Fruit fly (Drosophila melanogaster) whole organism, prepupa: Measurements from ENCODE around the gene CG12589.

ENCODE experiments used
- Blimp-1 ChIP-seq: fragments of 200-800 bp; sonication (Bioruptor generic); optimal IDR thresholded peaks from 3 replicates; lab custom pipeline; 2017; ENCODE audit warnings: missing biosample characterization, missing genetic modification characterization, mild to moderate bottlenecking, moderate library complexity, missing genetic modification reagents
- CG10631 ChIP-seq: fragments of 200-800 bp; sonication (Bioruptor generic); optimal IDR thresholded peaks from 2 replicates; lab custom pipeline; 2016; ENCODE audit warnings: missing biosample characterization, missing genetic modification characterization
- CG10669 ChIP-seq: fragments of 200-800 bp; sonication (Bioruptor generic); optimal IDR thresholded peaks from 3 replicates; lab custom pipeline; 2018; ENCODE audit warnings: missing biosample characterization, mild to moderate bottlenecking, missing genetic modification characterization, moderate library complexity
- CG11294 ChIP-seq: fragments of 200-800 bp; sonication (Bioruptor generic); IDR thresholded peaks from 2 replicates; pipeline ENCODE4 v1.3.6; 2022; ENCODE audit warnings: missing biosample characterization, missing genetic modification characterization
- CG11762 ChIP-seq: fragments of 200-800 bp; sonication (Bioruptor generic); optimal IDR thresholded peaks from 3 replicates; lab custom pipeline; 2016; ENCODE audit warnings: missing biosample characterization, missing genetic modification characterization; ENCODE audit not compliant: insufficient read depth
- CG16779 ChIP-seq: fragments of 200-800 bp; sonication (Bioruptor generic); optimal IDR thresholded peaks from 3 replicates; lab custom pipeline; 2017; ENCODE audit warnings: missing biosample characterization, mild to moderate bottlenecking, missing genetic modification characterization
- CG31627 ChIP-seq: fragments of 200-800 bp; sonication (Bioruptor generic); optimal IDR thresholded peaks from 3 replicates; lab custom pipeline; 2016; ENCODE audit warnings: missing biosample characterization, missing genetic modification characterization
- CG34406 ChIP-seq: fragments of 200-800 bp; sonication (Bioruptor generic); optimal IDR thresholded peaks from 3 replicates; lab custom pipeline; 2016; ENCODE audit warnings: missing biosample characterization, missing genetic modification characterization
- CG3919 ChIP-seq: fragments of 200-800 bp; sonication (Bioruptor generic); optimal IDR thresholded peaks from 3 replicates; lab custom pipeline; 2016; ENCODE audit warnings: missing biosample characterization, missing genetic modification characterization
- CG4318 ChIP-seq: fragments of 200-800 bp; sonication (Bioruptor generic); optimal IDR thresholded peaks from 3 replicates; lab custom pipeline; 2017; ENCODE audit warnings: missing biosample characterization, mild to moderate bottlenecking, missing genetic modification characterization
- CG6163 ChIP-seq: fragments of 200-800 bp; sonication (Bioruptor generic); IDR thresholded peaks from 3 replicates; pipeline ENCODE4 v1.3.6; 2022; ENCODE audit warnings: missing biosample characterization, missing genetic modification characterization
- CG6792 ChIP-seq: fragments of 200-800 bp; sonication (Bioruptor generic); optimal IDR thresholded peaks from 3 replicates; lab custom pipeline; 2016; ENCODE audit warnings: missing biosample characterization, missing genetic modification characterization
- CG6808 ChIP-seq: fragments of 200-800 bp; sonication (Bioruptor generic); optimal IDR thresholded peaks from 3 replicates; lab custom pipeline; 2017; ENCODE audit warnings: missing biosample characterization, missing genetic modification characterization, mild to moderate bottlenecking, moderate library complexity, missing genetic modification reagents
- CG8119 ChIP-seq: fragments of 200-800 bp; sonication (Bioruptor generic); IDR thresholded peaks from 3 replicates; pipeline ENCODE4 v1.3.6; 2022; ENCODE audit warnings: missing biosample characterization, missing genetic modification characterization
- CG8632 ChIP-seq: fragments of 200-800 bp; sonication (Bioruptor generic); optimal IDR thresholded peaks from 3 replicates; lab custom pipeline; 2016; ENCODE audit warnings: missing biosample characterization, missing genetic modification characterization
- CG9139 ChIP-seq: fragments of 200-800 bp; sonication (Bioruptor generic); optimal IDR thresholded peaks from 3 replicates; lab custom pipeline; 2017; ENCODE audit warnings: missing biosample characterization, mild to moderate bottlenecking, missing genetic modification characterization
- Eip75B ChIP-seq: fragments of 200-800 bp; sonication (Bioruptor generic); optimal IDR thresholded peaks from 3 replicates; lab custom pipeline; 2016; ENCODE audit warnings: missing biosample characterization, missing genetic modification characterization
- Eip78C ChIP-seq: fragments of 200-800 bp; sonication (Bioruptor generic); peaks from one replicate; lab custom pipeline; 2016; ENCODE audit warnings: missing biosample characterization, missing genetic modification characterization
- Ets21C ChIP-seq: fragments of 200-800 bp; sonication (Bioruptor generic); optimal IDR thresholded peaks from 3 replicates; lab custom pipeline; 2016; ENCODE audit warnings: missing biosample characterization, missing genetic modification characterization
- Ets96B ChIP-seq: fragments of 200-800 bp; optimal IDR thresholded peaks from 2 replicates; lab custom pipeline; 2019; ENCODE audit warnings: missing biosample characterization, mild to moderate bottlenecking, missing genetic modification characterization, moderate library complexity
- Gug ChIP-seq: fragments of 200-800 bp; sonication (Bioruptor generic); IDR thresholded peaks from 2 replicates; pipeline ENCODE4 v1.3.6; 2022; ENCODE audit warnings: missing biosample characterization, missing genetic modification characterization
- Hr38 ChIP-seq: sonication (Bioruptor generic); optimal IDR thresholded peaks from 2 replicates; lab custom pipeline; 2016; ENCODE audit warnings: missing biosample characterization, missing genetic modification characterization
- Hr39 ChIP-seq: fragments of 200-800 bp; sonication (Bioruptor generic); optimal IDR thresholded peaks from 2 replicates; lab custom pipeline; 2016; ENCODE audit warnings: missing biosample characterization, missing genetic modification characterization
- Hr4 ChIP-seq: fragments of 200-800 bp; sonication (Bioruptor generic); optimal IDR thresholded peaks from 3 replicates; lab custom pipeline; 2016; ENCODE audit warnings: missing biosample characterization, missing genetic modification characterization
- Lpt ChIP-seq: fragments of 200-800 bp; sonication (Bioruptor generic); optimal IDR thresholded peaks from 3 replicates; lab custom pipeline; 2016; ENCODE audit warnings: missing biosample characterization, missing genetic modification characterization
- Met ChIP-seq: fragments of 200-800 bp; sonication (Bioruptor generic); optimal IDR thresholded peaks from 3 replicates; lab custom pipeline; 2016; ENCODE audit warnings: missing biosample characterization, missing genetic modification characterization
- Sox102F ChIP-seq: fragments of 200-800 bp; sonication (Bioruptor generic); optimal IDR thresholded peaks from 2 replicates; lab custom pipeline; 2016; ENCODE audit warnings: missing biosample characterization, mild to moderate bottlenecking, missing genetic modification characterization
- achi ChIP-seq: fragments of 200-800 bp; sonication (Bioruptor generic); optimal IDR thresholded peaks from 3 replicates; lab custom pipeline; 2016; ENCODE audit warnings: missing biosample characterization, missing genetic modification characterization
- acj6 ChIP-seq: fragments of 200-800 bp; sonication (Bioruptor generic); optimal IDR thresholded peaks from 3 replicates; lab custom pipeline; 2016; ENCODE audit warnings: missing biosample characterization, missing genetic modification characterization
- cyc ChIP-seq: fragments of 200-800 bp; sonication (Bioruptor generic); optimal IDR thresholded peaks from 3 replicates; lab custom pipeline; 2016; ENCODE audit warnings: missing biosample characterization, missing genetic modification characterization
- dac ChIP-seq: fragments of 200-800 bp; sonication (Bioruptor generic); optimal IDR thresholded peaks from 2 replicates; lab custom pipeline; 2017; ENCODE audit warnings: missing biosample characterization, mild to moderate bottlenecking, missing genetic modification characterization
- dsx ChIP-seq: fragments of 200-800 bp; optimal IDR thresholded peaks from 3 replicates; lab custom pipeline; 2019; ENCODE audit warnings: missing biosample characterization, mild to moderate bottlenecking, missing genetic modification characterization, moderate library complexity; ENCODE audit not compliant: poor library complexity, severe bottlenecking
- eg ChIP-seq: fragments of 200-800 bp; sonication (Bioruptor generic); IDR thresholded peaks from 3 replicates; pipeline ENCODE4 v1.3.6; 2022; ENCODE audit warnings: missing biosample characterization, missing genetic modification characterization
- fd59A ChIP-seq: fragments of 200-800 bp; sonication (Bioruptor generic); optimal IDR thresholded peaks from 2 replicates; lab custom pipeline; 2017; ENCODE audit warnings: missing biosample characterization, mild to moderate bottlenecking, missing genetic modification characterization, missing genetic modification reagents
- fd85E ChIP-seq: fragments of 200-800 bp; sonication (Bioruptor generic); optimal IDR thresholded peaks from 3 replicates; lab custom pipeline; 2016; ENCODE audit warnings: missing biosample characterization, missing genetic modification characterization
- lz ChIP-seq: fragments of 200-800 bp; sonication (Bioruptor generic); optimal IDR thresholded peaks from 3 replicates; lab custom pipeline; 2016; ENCODE audit warnings: missing biosample characterization, missing genetic modification characterization
- spab ChIP-seq: fragments of 200-800 bp; sonication (Bioruptor generic); optimal IDR thresholded peaks from 2 replicates; lab custom pipeline; 2017; ENCODE audit warnings: missing biosample characterization, mild to moderate bottlenecking, missing genetic modification characterization, missing genetic modification reagents

The CG12589 gene

DNA sequence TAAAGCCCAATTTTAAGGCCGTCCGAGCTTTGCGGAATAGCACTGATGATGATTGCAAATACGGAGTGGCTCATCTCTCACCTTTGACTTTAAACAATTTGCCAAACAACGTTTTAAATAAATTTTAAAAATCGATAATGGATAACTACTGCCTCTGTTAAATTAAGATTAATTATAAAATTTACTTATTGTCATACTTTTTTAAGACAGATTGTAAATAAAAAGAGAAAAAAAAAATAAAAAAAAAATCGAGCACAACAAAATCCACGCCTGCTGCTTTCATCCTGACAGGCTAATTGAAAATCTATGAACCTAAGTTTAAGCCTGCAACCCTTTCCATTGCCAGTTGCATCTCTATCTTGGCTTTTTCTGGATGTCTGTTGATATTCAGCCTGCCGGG lies at the start of gene CG12589:
Gene CG12589 (minus strand): TSS at position 101 of the 400 bp plus-strand sequence.
- TF ChIP-seq CG31627 (no peak), fd85E (GFP tag; lab: Kevin White, UChicago) (no peak), CG6163 (no peak), CG34406 (GFP tag; lab: Kevin White, UChicago) (no peak), Ets21C (GFP tag; lab: Kevin White, UChicago) (no peak), achi (GFP tag; lab: Kevin White, UChicago) (no peak), Eip78C (GFP tag; lab: Kevin White, UChicago) (no peak), Hr4 (GFP tag; lab: Kevin White, UChicago) (no peak), spab (no peak), Gug (GFP tag; lab: Robert Waterston, UW) (no peak), cyc (GFP tag; lab: Kevin White, UChicago) (no peak), Hr38 (GFP tag; lab: Kevin White, UChicago) (no peak), dac (GFP tag; lab: Kevin White, UChicago) (no peak), CG6808 (GFP tag; lab: Kevin White, UChicago) (no peak), CG11294 (no peak)
- TF ChIP-seq, all 60 proteins: peak for 0

DNA sequence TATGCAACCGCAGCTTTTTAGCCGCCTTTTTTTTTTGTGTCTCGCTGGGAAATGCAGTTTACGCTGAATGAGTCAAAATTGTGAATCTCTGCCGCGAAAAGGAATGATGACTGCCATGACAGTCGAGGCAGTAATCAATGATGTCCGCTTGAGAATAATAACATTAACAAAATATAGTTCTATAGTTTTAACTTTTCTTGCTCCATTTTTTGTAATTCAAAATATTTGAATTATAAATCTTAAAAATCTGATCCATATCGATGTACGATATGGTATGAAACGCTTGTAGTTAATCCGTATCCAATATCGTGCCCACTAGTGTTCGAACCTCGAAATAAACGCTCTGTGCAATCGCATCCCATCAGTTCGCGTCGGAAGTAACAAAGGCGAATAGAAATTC lies 49.0 kb upstream of the CG12589 start:
- peak; percentile 14 for TF ChIP-seq lz (GFP tag; lab: Kevin White, UChicago)
- TF ChIP-seq Ets96B (tag; lab: Kevin White, UChicago), result no peak
- TF ChIP-seq CG3919 (GFP tag; lab: Kevin White, UChicago), result peak; percentile 22
- no peak for TF ChIP-seq CG6792
- peak; percentile 43 for TF ChIP-seq CG34406 (GFP tag; lab: Kevin White, UChicago)
- no peak for TF ChIP-seq CG11762 (GFP tag; lab: Kevin White, UChicago)
- no peak for TF ChIP-seq Sox102F (GFP tag; lab: Kevin White, UChicago)
- TF ChIP-seq Eip78C (GFP tag; lab: Kevin White, UChicago), result peak; percentile 75
- TF ChIP-seq Met (GFP tag; lab: Kevin White, UChicago), result peak; percentile 19
- no peak for TF ChIP-seq Hr39 (GFP tag; lab: Kevin White, UChicago)
- TF ChIP-seq CG31627, result peak; percentile 16
- peak; percentile 12 for TF ChIP-seq CG8632
- TF ChIP-seq Lpt, result no peak
- no peak for TF ChIP-seq CG8119 (GFP tag; lab: Robert Waterston, UW)
- TF ChIP-seq CG10631 (GFP tag; lab: Kevin White, UChicago), result peak; percentile 8
- peak; percentile 23 for TF ChIP-seq achi (GFP tag; lab: Kevin White, UChicago)
- no peak for TF ChIP-seq CG16779 (tag; lab: Kevin White, UChicago)
- TF ChIP-seq Blimp-1 (GFP tag; lab: Kevin White, UChicago), result no peak
- TF ChIP-seq spab, result no peak
- TF ChIP-seq eg (GFP tag; lab: Robert Waterston, UW), result 0 out of 3 replicates have a peak, but pooled peaks have one; percentile 17
- no peak for TF ChIP-seq dsx (GFP tag; lab: Kevin White, UChicago)
- TF ChIP-seq acj6, result peak; percentile 39
- TF ChIP-seq CG9139 (GFP tag; lab: Kevin White, UChicago), result no peak
- peak; percentile 4 for TF ChIP-seq cyc (GFP tag; lab: Kevin White, UChicago)

DNA sequence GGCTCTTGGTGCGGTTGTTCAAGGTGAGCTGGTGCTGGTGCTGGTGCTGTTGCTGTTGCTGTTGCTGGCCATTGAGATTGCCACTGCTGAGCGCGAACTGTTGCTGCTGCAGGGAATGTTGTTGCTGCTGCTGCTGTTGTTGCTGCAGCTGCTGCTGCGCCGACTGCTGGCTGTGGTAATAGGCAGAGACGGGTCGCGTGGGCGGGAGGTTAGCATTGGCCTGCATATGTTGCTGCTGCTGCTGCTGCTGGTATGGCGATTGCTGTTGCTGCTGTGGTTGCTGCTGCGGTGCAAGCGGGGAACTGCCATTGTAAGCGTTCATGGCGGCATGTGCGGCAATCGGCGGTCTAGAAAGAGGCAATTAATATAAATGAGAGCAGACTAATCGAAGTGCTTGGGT lies 37.2 kb upstream of the CG12589 start:
- no peak for TF ChIP-seq Eip78C (GFP tag; lab: Kevin White, UChicago)
- TF ChIP-seq CG3919 (GFP tag; lab: Kevin White, UChicago), result peak; percentile 33

DNA sequence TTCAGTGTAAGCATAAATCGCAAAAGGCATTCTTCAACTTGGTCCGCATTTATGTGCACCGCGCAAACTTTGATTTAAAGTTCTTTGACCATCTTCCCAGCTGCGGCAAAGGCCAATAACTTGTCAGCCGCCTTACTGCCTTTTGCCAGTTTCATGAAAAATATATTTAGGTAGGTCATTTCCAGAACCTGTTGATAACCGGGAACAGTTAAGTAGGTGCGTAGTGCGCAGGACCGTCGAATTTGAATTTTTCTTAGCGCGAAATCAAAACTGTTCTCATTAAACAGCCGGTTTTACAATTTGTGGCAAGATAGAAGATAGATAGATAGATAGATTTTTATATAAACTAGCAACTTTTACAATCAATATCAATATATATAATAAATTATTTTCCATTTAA lies 33.2 kb upstream of the CG12589 start:
- TF ChIP-seq CG10669, result no peak

DNA sequence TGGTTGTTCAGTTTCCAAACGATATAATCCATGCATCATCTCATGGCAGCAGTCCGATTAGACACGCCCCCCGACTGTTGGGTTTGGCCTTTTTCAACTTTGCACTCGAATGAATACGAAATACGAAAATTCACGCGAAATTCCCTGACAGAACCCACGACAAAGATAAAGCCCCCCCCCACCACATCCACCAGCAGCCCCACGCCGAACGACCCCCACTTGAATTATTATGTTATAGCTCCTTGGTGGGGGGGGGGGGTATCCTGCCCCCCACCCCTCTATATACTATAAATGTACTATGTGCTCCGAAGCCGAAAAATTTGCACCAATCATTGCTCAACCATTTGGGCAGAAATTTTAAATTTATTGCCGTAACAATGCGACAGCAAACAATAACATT lies 23.4 kb upstream of the CG12589 start:
- no peak for TF ChIP-seq Eip75B (GFP tag; lab: Kevin White, UChicago)
- TF ChIP-seq CG8632, result no peak
- TF ChIP-seq CG4318 (GFP tag; lab: Kevin White, UChicago), result no peak
- TF ChIP-seq fd59A, result no peak
- TF ChIP-seq, all 60 proteins: peak for 0
